Worm (Caenorhabditis elegans): ENCODE data around the gene Y65A5A.2.
A peak's percentile ranks its signal among the peaks of the same experiment; 100 is the strongest.

Y65A5A.2 gene

DNA sequence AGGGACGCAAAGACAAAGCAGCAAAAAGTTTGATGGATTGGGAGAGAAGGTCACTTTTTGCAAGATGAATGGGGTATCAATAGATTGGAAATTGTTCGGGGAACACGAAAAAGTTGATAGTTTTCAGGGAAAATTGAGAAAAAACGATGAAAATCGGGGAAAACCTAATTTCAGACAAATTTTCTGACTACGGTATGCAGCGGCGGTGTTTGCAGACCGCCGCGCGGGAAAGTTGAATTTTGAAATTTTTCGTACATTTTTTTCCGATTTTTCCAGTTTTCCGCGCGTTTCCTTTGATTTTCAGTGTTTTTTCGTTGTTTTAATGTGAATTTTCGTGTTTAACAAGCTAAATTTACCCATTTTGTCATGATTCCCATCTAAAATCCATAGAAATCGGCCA, 10.4 kb upstream of the Y65A5A.2 start:
- TF ChIP-seq ceh-31 (tag; optimal IDR thresholded peaks at IDR 0.05), result no peak
- TF ChIP-seq ceh-9 (tag; optimal IDR thresholded peaks at IDR 0.05), result no peak
- no peak for TF ChIP-seq tbx-2 (tag; optimal IDR thresholded peaks at IDR 0.05)
- no peak for TF ChIP-seq nhr-232 (tag; optimal IDR thresholded peaks at IDR 0.05)
- no peak for TF ChIP-seq tbx-7 (tag; optimal IDR thresholded peaks at IDR 0.05)
- no peak for TF ChIP-seq syd-9 (tag; optimal IDR thresholded peaks at IDR 0.05)
- no peak for TF ChIP-seq ahr-1 (tag; optimal IDR thresholded peaks at IDR 0.05)
- no peak for TF ChIP-seq pha-2 (tag; optimal IDR thresholded peaks at IDR 0.05)
- TF ChIP-seq ref-2 (tag; optimal IDR thresholded peaks at IDR 0.05), result no peak
- no peak for TF ChIP-seq npax-4 (tag; optimal IDR thresholded peaks at IDR 0.05)
- TF ChIP-seq ceh-14 (tag; optimal IDR thresholded peaks at IDR 0.05), result no peak

DNA sequence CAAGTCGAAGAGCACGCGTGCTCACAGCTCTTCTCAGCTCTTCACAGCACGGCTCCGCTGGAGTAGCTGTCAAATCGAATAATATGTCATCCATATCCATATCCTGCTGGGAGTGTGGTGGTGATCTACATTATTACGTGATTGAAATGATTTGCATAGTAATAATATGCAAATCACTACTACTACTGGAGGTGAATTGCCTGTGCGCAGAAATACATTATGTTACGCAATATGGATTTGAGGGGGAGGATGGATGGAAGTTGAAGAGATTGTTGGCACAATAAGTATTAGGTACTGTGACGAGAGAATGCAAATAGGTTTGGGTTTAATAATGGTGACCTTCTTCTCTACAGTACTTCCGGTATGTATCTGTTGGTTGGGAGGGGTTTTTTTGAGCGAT, 8.5 kb upstream of the Y65A5A.2 start:
- TF ChIP-seq Y22D7AL.16 (tag; optimal IDR thresholded peaks at IDR 0.05), result no peak
- peak; percentile 72 for TF ChIP-seq ref-2 (tag; optimal IDR thresholded peaks at IDR 0.05)

DNA sequence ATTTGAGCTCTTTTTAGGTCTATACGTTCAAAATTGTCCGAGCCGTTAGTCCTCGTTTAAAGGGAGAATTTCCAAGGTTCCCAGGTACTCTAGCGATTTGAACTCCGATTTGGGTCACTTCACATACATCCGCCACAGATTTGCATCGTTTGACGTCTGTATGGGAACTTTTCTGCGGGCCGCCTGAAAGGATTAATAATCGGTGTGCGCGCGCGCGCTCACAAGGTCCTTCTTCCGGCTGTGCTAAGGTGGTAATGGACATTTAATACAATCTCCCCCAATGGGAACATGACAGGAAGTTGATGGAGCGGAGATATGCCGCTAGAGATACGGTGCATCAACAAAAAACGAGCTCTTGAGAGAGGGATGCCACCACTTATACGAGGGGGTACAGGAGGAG, 4.0 kb upstream of the Y65A5A.2 start:
- no peak for TF ChIP-seq T23F11.4 (GFP tag; optimal IDR thresholded peaks at IDR 0.05)

DNA sequence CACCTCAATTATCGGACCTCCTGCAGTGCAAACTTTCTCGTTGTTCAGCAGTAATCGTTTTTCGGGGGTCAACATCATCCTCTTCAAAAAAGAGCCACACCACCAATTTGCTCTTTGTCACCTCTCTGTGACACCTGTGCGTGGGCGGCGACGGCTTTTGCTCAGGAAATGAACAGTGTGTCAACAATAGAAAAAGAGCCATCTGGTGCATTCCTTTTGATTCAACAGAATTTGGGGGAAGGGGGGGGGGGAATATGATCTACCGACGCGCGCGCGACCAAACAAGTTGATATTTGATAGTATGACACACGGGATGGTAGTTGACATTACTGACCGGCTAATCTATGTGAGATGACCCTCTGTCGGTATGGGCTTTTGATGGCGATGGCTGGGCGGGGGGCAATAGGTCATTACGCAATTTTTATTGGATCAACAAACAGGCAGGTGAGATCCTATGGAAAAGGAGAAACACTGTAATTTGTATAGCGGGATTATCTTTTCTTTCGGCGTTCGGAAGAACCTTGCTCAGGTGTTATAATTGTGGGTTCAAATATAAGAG, 1.7 kb upstream of the Y65A5A.2 start:
- TF ChIP-seq tbx-2 (tag; optimal IDR thresholded peaks at IDR 0.05), result peak; percentile 77
- TF ChIP-seq ceh-34 (tag; optimal IDR thresholded peaks at IDR 0.05), result peak; percentile 87
- peak; percentile 28 for TF ChIP-seq pax-1 (tag; optimal IDR thresholded peaks at IDR 0.05)
- TF ChIP-seq sox-2 (GFP tag; IDR thresholded peaks at IDR 0.05), result peak; percentile 48
- TF ChIP-seq C38D4.7 (GFP tag; optimal IDR thresholded peaks at IDR 0.05), result no peak
- no peak for TF ChIP-seq lim-6 (tag; optimal IDR thresholded peaks at IDR 0.05)
- peak; percentile 45 for TF ChIP-seq ref-2 (tag; optimal IDR thresholded peaks at IDR 0.05)
- TF ChIP-seq ceh-31 (tag; optimal IDR thresholded peaks at IDR 0.05), result peak; percentile 20
- TF ChIP-seq pha-2 (tag; optimal IDR thresholded peaks at IDR 0.05), result no peak

DNA sequence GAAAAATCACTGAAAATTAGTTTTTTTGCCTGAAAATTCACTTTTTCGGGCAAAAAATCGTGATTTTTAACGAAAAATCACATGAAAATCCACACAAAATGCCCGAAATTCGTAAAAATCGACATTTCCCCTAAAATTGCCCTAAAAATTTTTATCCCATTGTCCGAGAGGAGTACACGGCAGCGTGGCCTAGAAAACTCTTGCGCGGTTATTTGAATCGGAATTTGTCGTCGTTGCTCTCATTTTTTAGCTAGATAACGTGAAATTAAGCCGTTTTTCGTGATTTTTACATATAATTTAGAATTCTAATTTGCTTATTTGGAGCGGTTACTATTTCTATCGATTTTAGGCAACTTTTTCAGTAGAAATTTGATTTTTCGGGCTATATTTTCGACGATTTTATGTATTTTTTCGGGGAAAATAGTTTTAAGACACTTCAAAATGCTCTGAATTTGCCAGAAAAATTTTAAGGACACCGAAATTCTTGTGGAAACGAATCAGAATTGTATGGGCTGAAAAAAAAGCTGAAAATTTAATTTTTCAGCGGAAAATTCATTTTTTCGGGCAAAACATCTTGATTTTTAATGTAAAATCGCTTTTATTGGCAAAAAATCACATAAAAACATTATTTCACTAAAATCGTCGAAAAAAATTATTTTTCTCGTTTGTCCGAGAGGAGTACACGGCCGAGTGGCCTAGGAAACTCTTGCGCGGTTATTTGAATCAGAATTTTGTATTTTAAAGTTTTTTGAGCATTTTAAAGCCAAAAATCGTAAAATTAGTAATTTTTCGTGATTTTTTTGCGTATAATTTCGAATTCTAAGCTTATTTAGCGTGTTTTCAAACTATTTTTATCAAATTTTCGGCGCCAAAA, 3.5 kb downstream of the Y65A5A.2 start:
- peak; percentile 31 for TF ChIP-seq fkh-6 (tag; optimal IDR thresholded peaks at IDR 0.05)
- peak; percentile 98 for TF ChIP-seq C08G9.2 (tag; optimal IDR thresholded peaks at IDR 0.05)
- TF ChIP-seq madf-2 (tag; optimal IDR thresholded peaks at IDR 0.05), result peak; percentile 8
- peak; percentile 70 for TF ChIP-seq ceh-14 (tag; optimal IDR thresholded peaks at IDR 0.05)
- peak; percentile 86 for TF ChIP-seq ceh-2 (tag; optimal IDR thresholded peaks at IDR 0.05)
- peak; percentile 45 for TF ChIP-seq unc-42 (tag; optimal IDR thresholded peaks at IDR 0.05)
- TF ChIP-seq ceh-31 (tag; optimal IDR thresholded peaks at IDR 0.05), result peak; percentile 94
- TF ChIP-seq ztf-16 (tag; optimal IDR thresholded peaks at IDR 0.05), result peak; percentile 51
- peak; percentile 37 for TF ChIP-seq elt-2 (tag; optimal IDR thresholded peaks at IDR 0.05)
- TF ChIP-seq ceh-24 (tag; optimal IDR thresholded peaks at IDR 0.05), result no peak
- TF ChIP-seq lim-6 (tag; optimal IDR thresholded peaks at IDR 0.05), result peak; percentile 63
- no peak for TF ChIP-seq dve-1 (tag; optimal IDR thresholded peaks at IDR 0.05)
- no peak for TF ChIP-seq ceh-22 (tag; optimal IDR thresholded peaks at IDR 0.05)
- TF ChIP-seq hlh-15 (tag; optimal IDR thresholded peaks at IDR 0.05), result peak; percentile 57
- peak; percentile 92 for TF ChIP-seq ets-4 (tag; optimal IDR thresholded peaks at IDR 0.05)
- TF ChIP-seq che-1 (tag; optimal IDR thresholded peaks at IDR 0.05), result no peak
- peak; percentile 82 for TF ChIP-seq rnt-1 (tag; optimal IDR thresholded peaks at IDR 0.05)
- TF ChIP-seq pha-2 (tag; optimal IDR thresholded peaks at IDR 0.05), result no peak
- TF ChIP-seq zip-5 (tag; optimal IDR thresholded peaks at IDR 0.05), result peak; percentile 71
- TF ChIP-seq fax-1 (tag; optimal IDR thresholded peaks at IDR 0.05), result peak; percentile 75
- peak; percentile 5 for TF ChIP-seq ceh-34 (tag; optimal IDR thresholded peaks at IDR 0.05)
- TF ChIP-seq ref-2 (tag; optimal IDR thresholded peaks at IDR 0.05), result peak; percentile 61
- peak; percentile 44 for TF ChIP-seq hlh-6 (tag; optimal IDR thresholded peaks at IDR 0.05)
- TF ChIP-seq ahr-1 (tag; optimal IDR thresholded peaks at IDR 0.05), result peak; percentile 52
- TF ChIP-seq ceh-18 (tag; optimal IDR thresholded peaks at IDR 0.05), result no peak
- TF ChIP-seq K02D7.2 (tag; optimal IDR thresholded peaks at IDR 0.05), result peak; percentile 19
- TF ChIP-seq nhr-11 (tag; optimal IDR thresholded peaks at IDR 0.05), result no peak
- TF ChIP-seq dmd-4 (tag; optimal IDR thresholded peaks at IDR 0.05; ENCODE audit: borderline replicate concordance), result no peak
- no peak for TF ChIP-seq sdc-2 (tag; optimal IDR thresholded peaks at IDR 0.05)
- TF ChIP-seq hlh-13 (GFP tag; optimal IDR thresholded peaks at IDR 0.05), result no peak

Measured in whole organism, late embryonic.